Worm (Caenorhabditis elegans) whole organism, L2 larva: ENCODE results near the gene F54B3.1.

Experiments
- R02D3.7 ChIP-seq: fragments of 150-350 bp; optimal IDR thresholded peaks from 2 replicates; lab custom pipeline; 2014; ENCODE audit warnings: missing biosample characterization, missing genetic modification characterization
- ZK546.5 ChIP-seq: sonication (generic microtip); optimal IDR thresholded peaks from 2 replicates; lab custom pipeline; 2017; ENCODE audit warnings: missing biosample characterization, missing genetic modification characterization
- elt-1 ChIP-seq: fragments of 150-350 bp; optimal IDR thresholded peaks from 2 replicates; lab custom pipeline; 2014; ENCODE audit warnings: missing biosample characterization, missing genetic modification characterization
- gmeb-1 ChIP-seq: fragments of 150-350 bp; optimal IDR thresholded peaks from 2 replicates; lab custom pipeline; 2014; ENCODE audit warnings: missing biosample characterization, missing genetic modification characterization
- lsy-2 ChIP-seq, 2 experiments: fragments of 150-350 bp in 1 of 2; sonication (generic microtip) in 1 of 2; optimal IDR thresholded peaks; 2 replicates each; lab custom pipeline; 2014 to 2017; ENCODE audit warnings: missing biosample characterization in 2 of 2, missing genetic modification characterization in 2 of 2
- sma-9 ChIP-seq, 2 experiments: fragments of 150-350 bp in 1 of 2; sonication (generic microtip) in 1 of 2; optimal IDR thresholded peaks; 2 replicates each; lab custom pipeline; 2014 to 2016; ENCODE audit warnings: missing genetic modification characterization in 2 of 2, mild to moderate bottlenecking in 1 of 2, missing biosample characterization in 1 of 2, missing compliant biosample characterization in 1 of 2, missing genetic modification reagents in 1 of 2, moderate library complexity in 1 of 2
- snpc-4 ChIP-seq: fragments of 150-350 bp; optimal IDR thresholded peaks from 2 replicates; lab custom pipeline; 2014; ENCODE audit warnings: missing biosample characterization, missing genetic modification characterization
- unc-39 ChIP-seq: fragments of 150-350 bp; optimal IDR thresholded peaks from 2 replicates; lab custom pipeline; 2014; ENCODE audit warnings: missing biosample characterization, missing genetic modification characterization

- TF ChIP-seq lsy-2 (tag; optimal IDR thresholded peaks at IDR 0.05; lab: Kevin White, UChicago) (no peak), snpc-4 (tag; lab: Kevin White, UChicago) (no peak), elt-1 (tag; lab: Kevin White, UChicago) (no peak), sma-9 (GFP tag; optimal IDR thresholded peaks at IDR 0.05; lab: Kevin White, UChicago) (no peak), sma-9 (tag; optimal IDR thresholded peaks at IDR 0.05; lab: Kevin White, UChicago) (no peak), gmeb-1 (no peak), ZK546.5 (no peak), R02D3.7 (tag; lab: Kevin White, UChicago) (no peak), unc-39 (tag; lab: Kevin White, UChicago) (no peak)
Observed at ce11 chrII:10245612-10246011, 5.5 kb upstream of the F54B3.1 start.
